Fruit fly (Drosophila melanogaster) whole organism, embryonic: ENCODE measurements around the gene CG10700.

Experiments used
- Atf6 ChIP-seq: fragments of 200-800 bp; sonication (Bioruptor generic); IDR thresholded peaks from 2 replicates; pipeline ENCODE4 v1.3.6; 2022; ENCODE audit warnings: missing biosample characterization, missing genetic modification characterization
- Awh ChIP-seq: fragments of 200-800 bp; sonication (Bioruptor generic); IDR thresholded peaks from 2 replicates; pipeline ENCODE4, ENCODE4 v1.3.6; 2022; ENCODE audit warnings: missing biosample characterization, missing genetic modification characterization
- BEAF-32 ChIP-seq: fragments of 200-800 bp; sonication (Bioruptor generic); optimal IDR thresholded peaks from 3 replicates; lab custom pipeline; 2017; ENCODE audit warnings: missing biosample characterization, missing genetic modification characterization, mild to moderate bottlenecking, moderate library complexity, missing genetic modification reagents
- Bgb ChIP-seq: fragments of 200-800 bp; sonication (Bioruptor generic); IDR thresholded peaks from 2 replicates; pipeline ENCODE4 v1.3.6; 2022; ENCODE audit warnings: missing biosample characterization, missing genetic modification characterization; ENCODE audit not compliant: partially characterized antibody
- C15 ChIP-seq: fragments of 200-800 bp; sonication (Bioruptor generic); IDR thresholded peaks from 3 replicates; pipeline ENCODE4 v1.3.6; 2022; ENCODE audit warnings: missing biosample characterization, missing genetic modification characterization
- CG10321 ChIP-seq: fragments of 200-800 bp; sonication (Bioruptor generic); IDR thresholded peaks from 2 replicates; pipeline ENCODE4 v1.3.6; 2022; ENCODE audit warnings: missing biosample characterization, missing genetic modification characterization
- CG10431 ChIP-seq: fragments of 200-800 bp; sonication (Bioruptor generic); optimal IDR thresholded peaks from 3 replicates; lab custom pipeline; 2018; ENCODE audit warnings: missing biosample characterization, mild to moderate bottlenecking, missing genetic modification characterization
- CG13123 ChIP-seq: fragments of 200-800 bp; sonication (Bioruptor generic); optimal IDR thresholded peaks from 2 replicates; lab custom pipeline; 2016; ENCODE audit warnings: missing biosample characterization, missing genetic modification characterization
- CG13287 ChIP-seq: fragments of 200-800 bp; sonication (Bioruptor generic); IDR thresholded peaks from 2 replicates; pipeline ENCODE4 v1.3.6; 2022; ENCODE audit warnings: missing biosample characterization, missing genetic modification characterization; ENCODE audit not compliant: partially characterized antibody
- CG13624 ChIP-seq: fragments of 200-800 bp; sonication (Bioruptor generic); optimal IDR thresholded peaks from 2 replicates; lab custom pipeline; 2016; ENCODE audit warnings: missing biosample characterization, missing genetic modification characterization
- CG13775 ChIP-seq: fragments of 200-800 bp; sonication (Bioruptor generic); optimal IDR thresholded peaks from 3 replicates; lab custom pipeline; 2017; ENCODE audit warnings: missing biosample characterization, mild to moderate bottlenecking, missing genetic modification characterization
- CG14965 ChIP-seq: fragments of 200-800 bp; sonication (Bioruptor generic); optimal IDR thresholded peaks from 2 replicates; lab custom pipeline; 2016; ENCODE audit warnings: missing biosample characterization, missing genetic modification characterization, borderline replicate concordance
- CG16779 ChIP-seq: fragments of 200-800 bp; sonication (Bioruptor generic); IDR thresholded peaks from 2 replicates; pipeline ENCODE4 v1.3.6; 2022; ENCODE audit warnings: missing biosample characterization, missing genetic modification characterization
- CG16815 ChIP-seq: fragments of 200-800 bp; sonication (Bioruptor generic); optimal IDR thresholded peaks from 3 replicates; lab custom pipeline; 2017; ENCODE audit warnings: missing biosample characterization, mild to moderate bottlenecking, missing genetic modification characterization
- CG17361 ChIP-seq: fragments of 200-800 bp; sonication (Bioruptor generic); IDR thresholded peaks from 3 replicates; pipeline ENCODE4 v1.3.6; 2022; ENCODE audit warnings: missing biosample characterization, missing genetic modification characterization
- CG17568 ChIP-seq: fragments of 200-800 bp; sonication (Bioruptor generic); optimal IDR thresholded peaks from 2 replicates; lab custom pipeline; 2018; ENCODE audit warnings: missing biosample characterization, mild to moderate bottlenecking, missing genetic modification characterization, moderate library complexity
- CG34376 ChIP-seq: fragments of 200-800 bp; sonication (Bioruptor generic); optimal IDR thresholded peaks from 2 replicates; lab custom pipeline; 2018; ENCODE audit warnings: missing biosample characterization, mild to moderate bottlenecking, missing genetic modification characterization
- CG5245 ChIP-seq: fragments of 200-800 bp; sonication (Bioruptor generic); optimal IDR thresholded peaks from 3 replicates; lab custom pipeline; 2016; ENCODE audit warnings: missing biosample characterization, missing genetic modification characterization
- CG6254 ChIP-seq: fragments of 200-800 bp; sonication (Bioruptor generic); optimal IDR thresholded peaks from 3 replicates; lab custom pipeline; 2017; ENCODE audit warnings: mild to moderate bottlenecking, missing biosample characterization, missing genetic modification reagents, missing genetic modification characterization
- CG7372 ChIP-seq: fragments of 200-800 bp; sonication (Bioruptor generic); IDR thresholded peaks from 2 replicates; pipeline ENCODE4 v1.3.6; 2022; ENCODE audit warnings: missing biosample characterization, missing genetic modification characterization
- D19B ChIP-seq: fragments of 200-800 bp; sonication (Bioruptor generic); optimal IDR thresholded peaks from 2 replicates; lab custom pipeline; 2017; ENCODE audit warnings: missing biosample characterization, mild to moderate bottlenecking, missing genetic modification characterization
- Eip74EF ChIP-seq, 2 experiments: fragments of 200-800 bp in 1 of 2; fragments of >200 bp in 1 of 2; sonication (Bioruptor generic) in 1 of 2; optimal IDR thresholded peaks; 2 replicates each; lab custom pipeline; 2017 to 2019; ENCODE audit warnings: missing biosample characterization in 2 of 2, missing genetic modification characterization in 2 of 2, mild to moderate bottlenecking in 1 of 2, moderate library complexity in 1 of 2
- Ets97D ChIP-seq: fragments of 200-800 bp; sonication (Bioruptor generic); optimal IDR thresholded peaks from 3 replicates; lab custom pipeline; 2016; ENCODE audit warnings: missing biosample characterization, missing genetic modification characterization
- Gsc ChIP-seq: fragments of 200-800 bp; sonication (Bioruptor generic); IDR thresholded peaks from 2 replicates; pipeline ENCODE4 v1.3.6; 2022; ENCODE audit warnings: missing biosample characterization, missing genetic modification characterization
- Hmx ChIP-seq: fragments of 200-800 bp; sonication (Bioruptor generic); optimal IDR thresholded peaks from 2 replicates; lab custom pipeline; 2016; ENCODE audit warnings: missing biosample characterization, missing genetic modification characterization
- Hsf ChIP-seq: fragments of 200-800 bp; sonication (Bioruptor generic); optimal IDR thresholded peaks from 3 replicates; lab custom pipeline; 2016; ENCODE audit warnings: missing biosample characterization, missing genetic modification characterization
- Mes4 ChIP-seq: fragments of 200-800 bp; sonication (Bioruptor generic); optimal IDR thresholded peaks from 2 replicates; lab custom pipeline; 2016; ENCODE audit warnings: missing biosample characterization, missing genetic modification characterization
- Oaz ChIP-seq: fragments of 200-800 bp; sonication (Bioruptor generic); IDR thresholded peaks from 2 replicates; pipeline ENCODE4 v1.3.6; 2022; ENCODE audit warnings: missing biosample characterization, missing genetic modification characterization
- Sox100B ChIP-seq: fragments of 200-800 bp; sonication (Bioruptor generic); optimal IDR thresholded peaks from 3 replicates; lab custom pipeline; 2018; ENCODE audit warnings: missing biosample characterization, mild to moderate bottlenecking, missing genetic modification characterization
- Sry-δ ChIP-seq: fragments of 200-800 bp; sonication (Bioruptor generic); optimal IDR thresholded peaks from 2 replicates; lab custom pipeline; 2016; ENCODE audit warnings: missing biosample characterization, missing genetic modification characterization
- Usf ChIP-seq: fragments of 200-800 bp; sonication (Bioruptor generic); optimal IDR thresholded peaks from 2 replicates; lab custom pipeline; 2017; ENCODE audit warnings: missing genotype, missing biosample characterization, missing genetic modification characterization
- bab2 ChIP-seq: fragments of 200-800 bp; sonication (Bioruptor generic); optimal IDR thresholded peaks from 2 replicates; lab custom pipeline; 2016; ENCODE audit warnings: missing biosample characterization, missing genetic modification characterization
- bigmax ChIP-seq: fragments of 200-800 bp; sonication (Bioruptor generic); optimal IDR thresholded peaks from 2 replicates; lab custom pipeline; 2018; ENCODE audit warnings: missing biosample characterization, mild to moderate bottlenecking, missing genetic modification characterization
- chn ChIP-seq: fragments of 200-800 bp; sonication (Bioruptor generic); optimal IDR thresholded peaks from 2 replicates; lab custom pipeline; 2016; ENCODE audit warnings: missing biosample characterization, missing genetic modification characterization
- corto ChIP-seq: fragments of 200-800 bp; sonication (Bioruptor generic); optimal IDR thresholded peaks from 2 replicates; lab custom pipeline; 2016; ENCODE audit warnings: missing biosample characterization, mild to moderate bottlenecking, missing genetic modification characterization, moderate library complexity
- cwo ChIP-seq: fragments of 200-800 bp; sonication (Bioruptor generic); optimal IDR thresholded peaks from 3 replicates; lab custom pipeline; 2017; ENCODE audit warnings: missing biosample characterization, missing genetic modification characterization, mild to moderate bottlenecking, moderate library complexity, missing genetic modification reagents
- dati ChIP-seq: fragments of 200-800 bp; sonication (Bioruptor generic); IDR thresholded peaks from 2 replicates; pipeline ENCODE4 v1.3.6; 2022; ENCODE audit warnings: missing biosample characterization, missing genetic modification characterization
- gcm2 ChIP-seq: fragments of 200-800 bp; sonication (Bioruptor generic); optimal IDR thresholded peaks from 2 replicates; lab custom pipeline; 2016; ENCODE audit warnings: missing biosample characterization, missing genetic modification characterization
- grau ChIP-seq: fragments of 200-800 bp; optimal IDR thresholded peaks from 3 replicates; lab custom pipeline; 2019; ENCODE audit warnings: missing biosample characterization, mild to moderate bottlenecking, missing genetic modification characterization, moderate library complexity
- gsb-n ChIP-seq: fragments of 200-800 bp; sonication (Bioruptor generic); optimal IDR thresholded peaks from 3 replicates; lab custom pipeline; 2018; ENCODE audit warnings: missing biosample characterization, mild to moderate bottlenecking, missing genetic modification characterization
- kay ChIP-seq: fragments of 200-800 bp; sonication (Bioruptor generic); optimal IDR thresholded peaks from 2 replicates; lab custom pipeline; 2016; ENCODE audit warnings: missing biosample characterization, missing genetic modification characterization
- maf-S ChIP-seq: fragments of 200-800 bp; sonication (Bioruptor generic); optimal IDR thresholded peaks from 2 replicates; lab custom pipeline; 2016; ENCODE audit warnings: missing biosample characterization, missing genetic modification characterization
- mam ChIP-seq: fragments of 200-800 bp; sonication (Bioruptor generic); optimal IDR thresholded peaks from 3 replicates; lab custom pipeline; 2016; ENCODE audit warnings: missing biosample characterization, missing genetic modification characterization
- otp ChIP-seq: fragments of 200-800 bp; sonication (Bioruptor generic); IDR thresholded peaks from 3 replicates; pipeline ENCODE4, ENCODE4 v1.3.6; 2022; ENCODE audit warnings: missing biosample characterization, missing genetic modification characterization
- peb ChIP-seq: fragments of 200-800 bp; sonication (Bioruptor generic); IDR thresholded peaks from 2 replicates; pipeline ENCODE4 v1.3.6; 2022; ENCODE audit warnings: missing biosample characterization, missing genetic modification characterization
- pita ChIP-seq: fragments of 200-800 bp; sonication (Bioruptor generic); optimal IDR thresholded peaks from 2 replicates; lab custom pipeline; 2017; ENCODE audit warnings: missing biosample characterization, mild to moderate bottlenecking, missing genetic modification characterization
- ttk ChIP-seq: fragments of 200-800 bp; sonication (Bioruptor generic); IDR thresholded peaks from 2 replicates; pipeline ENCODE4 v2.1.2; 2022; ENCODE audit warnings: missing biosample characterization, missing genetic modification characterization
- tx ChIP-seq: fragments of 200-800 bp; sonication (Bioruptor generic); optimal IDR thresholded peaks from 2 replicates; lab custom pipeline; 2016; ENCODE audit warnings: missing biosample characterization, missing genetic modification characterization
- yki ChIP-seq: fragments of >200 bp; optimal IDR thresholded peaks from 3 replicates; lab custom pipeline; 2018
- zf30C ChIP-seq: fragments of 200-800 bp; sonication (Bioruptor generic); optimal IDR thresholded peaks from 3 replicates; lab custom pipeline; 2018; ENCODE audit warnings: missing biosample characterization, mild to moderate bottlenecking, missing genetic modification characterization

The CG10700 gene

dm6 chr2L:19051534-19052100, 27.2 kb downstream of the CG10700 start, which contains the start of gene Rpn3 (continued):
- TF ChIP-seq maf-S (GFP tag; lab: Kevin White, UChicago) (peak; percentile 76), CG10431 (GFP tag; lab: Kevin White, UChicago) (peak; percentile 12), CG17568 (no peak), Sox100B (GFP tag; lab: Kevin White, UChicago) (no peak), CG5245 (GFP tag; lab: Kevin White, UChicago) (peak; percentile 62), zf30C (GFP tag; lab: Kevin White, UChicago) (peak; percentile 96), Awh (GFP tag; lab: Robert Waterston, UW) (peak; percentile 85), Mes4 (peak; percentile 78), Oaz (peak; percentile 71), CG13624 (peak; percentile 79), tx (GFP tag; lab: Kevin White, UChicago) (peak; percentile 75), bigmax (GFP tag; lab: Kevin White, UChicago) (no peak), bab2 (GFP tag; lab: Kevin White, UChicago) (peak; percentile 91), BEAF-32 (GFP tag; lab: Kevin White, UChicago) (peak; percentile 70), pita (GFP tag; lab: Kevin White, UChicago) (no peak), Eip74EF (GFP tag; optimal IDR thresholded peaks at IDR 0.05; lab: Kevin White, UChicago) (peak in 1 of 2 experiments; percentile 70), CG16815 (GFP tag; lab: Kevin White, UChicago) (peak; percentile 68), CG13287 (GFP tag; lab: Robert Waterston, UW) (peak; percentile 77), CG17361 (GFP tag; lab: Robert Waterston, UW) (peak; percentile 83), CG14965 (no peak), Sry-δ (GFP tag; lab: Kevin White, UChicago) (peak; percentile 65), otp (peak; percentile 78), C15 (peak; percentile 73; the same call in 1 of the 3 replicates), grau (tag; lab: Kevin White, UChicago) (peak; percentile 84), CG7372 (GFP tag; lab: Robert Waterston, UW) (peak; percentile 53; the same call in 1 of the 2 replicates), Bgb (peak; percentile 40; the same call in 1 of the 2 replicates), Ets97D (GFP tag; lab: Kevin White, UChicago) (peak; percentile 77), yki (lab: Kevin White, UChicago) (no peak), Hsf (GFP tag; lab: Kevin White, UChicago) (peak; percentile 92), peb (GFP tag; lab: Robert Waterston, UW) (peak; percentile 79), CG13775 (GFP tag; lab: Kevin White, UChicago) (peak; percentile 87), ttk (GFP tag; lab: Robert Waterston, UW) (peak; percentile 64), Atf6 (peak; percentile 90), CG10321 (GFP tag; lab: Robert Waterston, UW) (peak; percentile 61; the same call in 1 of the 2 replicates), chn (GFP tag; lab: Kevin White, UChicago) (peak; percentile 77), mam (GFP tag; lab: Kevin White, UChicago) (peak; percentile 83), Gsc (GFP tag; lab: Robert Waterston, UW) (peak; percentile 19; the same call in 1 of the 2 replicates), gcm2 (GFP tag; lab: Kevin White, UChicago) (peak; percentile 47), dati (GFP tag; lab: Robert Waterston, UW) (peak; percentile 65), CG6254 (no peak), kay (peak; percentile 79), cwo (GFP tag; lab: Kevin White, UChicago) (peak; percentile 71), gsb-n (tag; lab: Kevin White, UChicago) (peak; percentile 69), D19B (no peak), Usf (GFP tag; lab: Kevin White, UChicago) (peak; percentile 38), Hmx (GFP tag; lab: Kevin White, UChicago) (no peak), CG34376 (peak; percentile 9), corto (no peak), CG16779 (GFP tag; lab: Robert Waterston, UW) (no peak), CG13123 (GFP tag; lab: Kevin White, UChicago) (peak; percentile 68)
